Worm (Caenorhabditis elegans) whole organism, L1 larva: ENCODE measurements around the gene bgal-1.

Source experiments
- C16A3.4 ChIP-seq: fragments of 150-350 bp; optimal IDR thresholded peaks from 2 replicates; lab custom pipeline; 2014; ENCODE audit warnings: missing biosample characterization, missing genetic modification characterization
- blmp-1 ChIP-seq: fragments of 150-350 bp; optimal IDR thresholded peaks from 2 replicates; lab custom pipeline; 2014; ENCODE audit warnings: missing biosample characterization, missing genetic modification characterization
- ceh-63 ChIP-seq: fragments of 200-800 bp; sonication (Bioruptor generic); optimal IDR thresholded peaks from 2 replicates; lab custom pipeline; 2018; ENCODE audit warnings: mild to moderate bottlenecking, missing genetic modification characterization, missing compliant biosample characterization
- ceh-8 ChIP-seq: fragments of 200-800 bp; sonication (Bioruptor generic); optimal IDR thresholded peaks from 2 replicates; lab custom pipeline; 2018; ENCODE audit warnings: mild to moderate bottlenecking, missing genetic modification characterization, moderate library complexity, missing compliant biosample characterization
- dsc-1 ChIP-seq: sonication (generic microtip); optimal IDR thresholded peaks from 2 replicates; lab custom pipeline; 2016; ENCODE audit warnings: mild to moderate bottlenecking, missing genetic modification characterization, missing compliant biosample characterization
- efl-1 ChIP-seq, 4 experiments: fragments of 150-350 bp; optimal IDR thresholded peaks in 3 of 4; peaks in 1 of 4; 1 replicate in 1 of 4; 2 replicates in 3 of 4; lab custom pipeline; 2014; ENCODE audit warnings: missing biosample characterization in 2 of 4, missing genetic modification characterization in 2 of 4, missing genetic modification reagents in 2 of 4
- egl-27 ChIP-seq, 2 experiments: fragments of 150-350 bp in 1 of 2; sonication (generic microtip); optimal IDR thresholded peaks; 3 replicates each; lab custom pipeline; 2017 to 2018; ENCODE audit warnings: missing biosample characterization in 2 of 2, missing genetic modification characterization in 2 of 2, missing genetic modification reagents in 2 of 2
- elt-2 ChIP-seq: sonication (generic microtip); optimal IDR thresholded peaks from 2 replicates; lab custom pipeline; 2016; ENCODE audit warnings: missing genetic modification characterization, mild to moderate bottlenecking, inconsistent platforms, missing compliant biosample characterization, missing genetic modification reagents
- elt-3 ChIP-seq, 6 experiments: fragments of 150-350 bp in 1 of 6; sonication (generic microtip); optimal IDR thresholded peaks; 2 replicates each; lab custom pipeline; 2017 to 2018; ENCODE audit warnings: missing biosample characterization in 6 of 6, missing genetic modification characterization in 6 of 6, inconsistent platforms in 1 of 6
- fkh-4 ChIP-seq: sonication (generic microtip); optimal IDR thresholded peaks from 2 replicates; lab custom pipeline; 2016; ENCODE audit warnings: missing compliant biosample characterization, missing genetic modification characterization, borderline replicate concordance
- fkh-8 ChIP-seq: sonication (generic microtip); optimal IDR thresholded peaks from 2 replicates; lab custom pipeline; 2016; ENCODE audit warnings: mild to moderate bottlenecking, missing genetic modification characterization, missing compliant biosample characterization
- hlh-4 ChIP-seq: sonication (generic microtip); optimal IDR thresholded peaks from 2 replicates; lab custom pipeline; 2016; ENCODE audit warnings: mild to moderate bottlenecking, missing genetic modification characterization, missing compliant biosample characterization
- irx-1 ChIP-seq: sonication (generic microtip); optimal IDR thresholded peaks from 2 replicates; lab custom pipeline; 2016; ENCODE audit warnings: missing genetic modification characterization, missing compliant biosample characterization
- jun-1 ChIP-seq: fragments of 150-350 bp; optimal IDR thresholded peaks from 2 replicates; lab custom pipeline; 2014; ENCODE audit warnings: missing biosample characterization, missing genetic modification reagents, missing genetic modification characterization
- lin-13 ChIP-seq: fragments of 150-350 bp; optimal IDR thresholded peaks from 2 replicates; lab custom pipeline; 2014; ENCODE audit warnings: missing biosample characterization, missing genetic modification reagents, missing genetic modification characterization
- lin-14 ChIP-seq: fragments of 200-800 bp; sonication (Bioruptor generic); optimal IDR thresholded peaks from 2 replicates; lab custom pipeline; 2018; ENCODE audit warnings: mild to moderate bottlenecking, missing genetic modification characterization, moderate library complexity, missing compliant biosample characterization
- lin-15B ChIP-seq: fragments of 150-350 bp; sonication (generic microtip); optimal IDR thresholded peaks from 3 replicates; lab custom pipeline; 2014; ENCODE audit warnings: missing biosample characterization, missing genetic modification characterization
- nhr-12 ChIP-seq: sonication (generic microtip); optimal IDR thresholded peaks from 2 replicates; lab custom pipeline; 2017; ENCODE audit warnings: missing biosample characterization, missing genetic modification characterization
- nhr-19 ChIP-seq: fragments of 200-800 bp; sonication (Bioruptor generic); conservative IDR thresholded peaks from 2 replicates; pipeline ENCODE4 v1.3.6; 2022; ENCODE audit warnings: missing genetic modification characterization, missing compliant biosample characterization
- nhr-20 ChIP-seq: sonication (generic microtip); optimal IDR thresholded peaks from 2 replicates; lab custom pipeline; 2016; ENCODE audit warnings: mild to moderate bottlenecking, missing genetic modification characterization, missing compliant biosample characterization
- nhr-237 ChIP-seq: fragments of 150-350 bp; optimal IDR thresholded peaks from 2 replicates; lab custom pipeline; 2014; ENCODE audit warnings: missing biosample characterization, missing genetic modification characterization
- nhr-71 ChIP-seq: sonication (generic microtip); optimal IDR thresholded peaks from 2 replicates; lab custom pipeline; 2016; ENCODE audit warnings: mild to moderate bottlenecking, missing genetic modification characterization, moderate library complexity, missing compliant biosample characterization
- nhr-77 ChIP-seq: fragments of 150-350 bp; optimal IDR thresholded peaks from 2 replicates; lab custom pipeline; 2014; ENCODE audit warnings: missing biosample characterization, missing genetic modification characterization
- nhr-85 ChIP-seq: sonication (generic microtip); peaks from one replicate; lab custom pipeline; 2016; ENCODE audit warnings: missing genetic modification characterization, inconsistent platforms, missing compliant biosample characterization
- nhr-90 ChIP-seq: sonication (generic microtip); optimal IDR thresholded peaks from 2 replicates; lab custom pipeline; 2016; ENCODE audit warnings: mild to moderate bottlenecking, missing genetic modification characterization, missing compliant biosample characterization; ENCODE audit not compliant: poor library complexity
- pax-3 ChIP-seq: fragments of 200-800 bp; sonication (Bioruptor generic); optimal IDR thresholded peaks from 2 replicates; lab custom pipeline; 2018; ENCODE audit warnings: mild to moderate bottlenecking, missing genetic modification characterization, moderate library complexity, missing compliant biosample characterization
- rnt-1 ChIP-seq: sonication (generic microtip); optimal IDR thresholded peaks from 2 replicates; lab custom pipeline; 2016; ENCODE audit warnings: mild to moderate bottlenecking, missing genetic modification characterization, moderate library complexity, missing compliant biosample characterization
- skn-1 ChIP-seq: fragments of 150-350 bp; optimal IDR thresholded peaks from 2 replicates; lab custom pipeline; 2014; ENCODE audit warnings: missing biosample characterization, missing genetic modification characterization
- snpc-4 ChIP-seq: fragments of 150-350 bp; optimal IDR thresholded peaks from 2 replicates; lab custom pipeline; 2014; ENCODE audit warnings: missing biosample characterization, missing genetic modification characterization
- tbx-2 ChIP-seq: sonication (generic microtip); optimal IDR thresholded peaks from 2 replicates; lab custom pipeline; 2016; ENCODE audit warnings: missing genetic modification characterization, missing compliant biosample characterization
- unc-130 ChIP-seq: fragments of 150-350 bp; optimal IDR thresholded peaks from 2 replicates; lab custom pipeline; 2017; ENCODE audit warnings: missing biosample characterization, missing genetic modification characterization, inconsistent platforms
- unc-62 ChIP-seq: fragments of 150-350 bp; optimal IDR thresholded peaks from 2 replicates; lab custom pipeline; 2014; ENCODE audit warnings: missing biosample characterization, missing genetic modification reagents, missing genetic modification characterization
- unc-98 ChIP-seq: fragments of 200-800 bp; sonication (Bioruptor generic); IDR thresholded peaks from 2 replicates; pipeline ENCODE4 v1.3.6; 2022; ENCODE audit warnings: missing genetic modification characterization, missing compliant biosample characterization
- vab-15 ChIP-seq: sonication (generic microtip); optimal IDR thresholded peaks from 2 replicates; lab custom pipeline; 2017; ENCODE audit warnings: missing genotype, mild to moderate bottlenecking, missing genetic modification characterization, missing compliant biosample characterization
- xbp-1 ChIP-seq: sonication (generic microtip); optimal IDR thresholded peaks from 2 replicates; lab custom pipeline; 2016; ENCODE audit warnings: missing genetic modification characterization, missing compliant biosample characterization
- zip-4 ChIP-seq: fragments of 200-800 bp; sonication (Bioruptor generic); optimal IDR thresholded peaks from 2 replicates; lab custom pipeline; 2018; ENCODE audit warnings: mild to moderate bottlenecking, missing genetic modification characterization, moderate library complexity, missing compliant biosample characterization
- ztf-4 ChIP-seq: fragments of 150-350 bp; optimal IDR thresholded peaks from 2 replicates; lab custom pipeline; 2014; ENCODE audit warnings: missing biosample characterization, missing genetic modification characterization

bgal-1 gene

DNA sequence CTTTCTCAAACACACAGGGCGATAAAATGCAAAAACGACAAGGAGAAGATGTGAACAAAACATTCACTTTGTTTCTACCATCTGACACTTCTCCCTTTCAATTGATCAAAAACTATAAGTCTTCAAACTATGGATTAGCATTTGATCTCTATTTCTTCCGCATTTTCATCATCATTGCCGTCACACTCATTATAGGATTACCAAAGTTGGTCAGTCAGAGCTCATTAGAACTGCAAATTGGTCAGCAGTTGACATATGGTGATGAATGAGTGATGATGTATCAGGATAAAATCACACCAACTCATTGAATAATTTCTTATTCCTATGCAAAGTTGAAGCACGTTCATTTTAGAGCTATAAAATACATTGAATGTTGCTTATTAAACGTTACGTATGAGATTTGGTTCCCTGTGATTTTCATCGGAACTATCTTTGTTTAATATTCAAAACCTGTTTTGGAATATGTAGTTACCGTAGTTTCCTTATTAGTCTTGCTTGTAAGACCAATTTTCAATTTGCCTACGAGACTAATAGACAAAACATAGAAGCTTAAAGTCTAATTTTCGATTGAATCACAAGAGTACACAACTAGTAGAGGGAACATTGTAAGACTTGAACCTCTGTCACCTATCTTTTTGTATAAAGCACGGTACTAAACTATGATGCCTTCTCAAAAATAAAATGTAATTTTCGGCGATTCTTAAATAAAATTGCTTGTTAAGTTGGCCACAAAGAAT lies 16.2 kb downstream of the bgal-1 start:
- TF ChIP-seq pax-3 (tag; lab: Kevin White, UChicago) (peak; percentile 17), blmp-1 (tag; lab: Kevin White, UChicago) (peak; percentile 40), dsc-1 (tag; lab: Kevin White, UChicago) (peak; percentile 95), snpc-4 (tag; lab: Kevin White, UChicago) (no peak), nhr-19 (GFP tag; lab: Robert Waterston, UW) (no peak), fkh-8 (tag; lab: Kevin White, UChicago) (peak; percentile 44), ceh-8 (peak; percentile 32)
- TF ChIP-seq, all 84 proteins: peak for 5

DNA sequence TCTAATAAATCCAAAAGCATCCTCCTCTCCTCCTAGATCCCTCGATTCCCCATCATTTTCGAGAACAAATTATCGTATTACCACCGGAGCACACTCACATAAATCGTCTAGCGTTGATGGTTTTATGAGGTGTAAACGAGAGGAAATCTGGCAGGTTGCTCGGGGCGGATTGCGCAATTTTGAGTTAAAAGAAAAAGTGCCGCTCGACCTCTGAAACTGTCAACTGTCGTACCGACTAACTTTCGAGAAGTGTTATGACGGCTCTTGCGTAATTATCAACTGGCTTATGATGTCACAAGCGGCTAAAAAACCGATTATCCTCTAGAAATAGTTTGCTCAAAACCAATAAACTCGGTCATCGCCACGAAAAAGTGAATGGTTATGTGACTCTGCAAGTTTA lies 19.4 kb downstream of the bgal-1 start:
- TF ChIP-seq nhr-71 (tag; lab: Kevin White, UChicago) (no peak), fkh-4 (tag; lab: Kevin White, UChicago) (no peak), rnt-1 (no peak), xbp-1 (no peak), egl-27 (tag; optimal IDR thresholded peaks at IDR 0.05; lab: Kevin White, UChicago) (no peak), elt-3 (tag; optimal IDR thresholded peaks at IDR 0.05; lab: Kevin White, UChicago) (no peak), tbx-2 (tag; lab: Kevin White, UChicago) (no peak), lin-14 (GFP tag; lab: Kevin White, UChicago) (no peak), irx-1 (tag; lab: Kevin White, UChicago) (no peak), vab-15 (tag; lab: Kevin White, UChicago) (no peak)
- TF ChIP-seq, all 84 proteins: peak for 0

DNA sequence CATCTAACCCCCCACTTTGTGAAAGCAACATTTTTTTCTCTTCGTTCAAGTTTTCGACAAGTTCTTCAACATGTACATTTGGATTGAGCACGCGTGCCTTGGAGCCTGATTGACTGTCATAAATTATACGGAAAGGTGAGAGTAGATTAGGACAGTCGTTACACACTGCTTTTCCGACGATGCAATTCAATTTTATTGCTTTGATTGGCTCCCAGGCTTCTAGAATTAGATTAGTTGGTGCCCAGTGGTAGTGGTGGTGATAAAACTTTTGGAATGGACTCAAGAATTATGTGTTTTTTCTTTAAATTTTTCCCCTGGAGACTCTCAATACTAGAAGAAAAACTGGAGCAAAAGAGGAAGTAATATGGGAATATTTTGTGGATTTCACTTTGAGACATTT lies 21.4 kb downstream of the bgal-1 start:
- TF ChIP-seq irx-1 (tag; lab: Kevin White, UChicago) (no peak), C16A3.4 (tag; lab: Kevin White, UChicago) (no peak), lin-15B (tag; lab: Kevin White, UChicago) (no peak), unc-130 (tag; lab: Kevin White, UChicago) (no peak), pax-3 (tag; lab: Kevin White, UChicago) (no peak), zip-4 (GFP tag; lab: Kevin White, UChicago) (no peak), nhr-12 (tag; lab: Kevin White, UChicago) (no peak), unc-62 (GFP tag; lab: Kevin White, UChicago) (no peak), nhr-85 (tag; lab: Kevin White, UChicago) (no peak), lin-13 (GFP tag; lab: Kevin White, UChicago) (no peak), nhr-90 (tag; lab: Kevin White, UChicago) (no peak), nhr-20 (tag; lab: Kevin White, UChicago) (no peak), jun-1 (tag; lab: Kevin White, UChicago) (no peak), snpc-4 (tag; lab: Kevin White, UChicago) (no peak), fkh-8 (tag; lab: Kevin White, UChicago) (no peak), nhr-237 (tag; lab: Kevin White, UChicago) (no peak), unc-98 (no peak), nhr-77 (tag; lab: Kevin White, UChicago) (no peak), ceh-63 (GFP tag; lab: Kevin White, UChicago) (no peak)

DNA sequence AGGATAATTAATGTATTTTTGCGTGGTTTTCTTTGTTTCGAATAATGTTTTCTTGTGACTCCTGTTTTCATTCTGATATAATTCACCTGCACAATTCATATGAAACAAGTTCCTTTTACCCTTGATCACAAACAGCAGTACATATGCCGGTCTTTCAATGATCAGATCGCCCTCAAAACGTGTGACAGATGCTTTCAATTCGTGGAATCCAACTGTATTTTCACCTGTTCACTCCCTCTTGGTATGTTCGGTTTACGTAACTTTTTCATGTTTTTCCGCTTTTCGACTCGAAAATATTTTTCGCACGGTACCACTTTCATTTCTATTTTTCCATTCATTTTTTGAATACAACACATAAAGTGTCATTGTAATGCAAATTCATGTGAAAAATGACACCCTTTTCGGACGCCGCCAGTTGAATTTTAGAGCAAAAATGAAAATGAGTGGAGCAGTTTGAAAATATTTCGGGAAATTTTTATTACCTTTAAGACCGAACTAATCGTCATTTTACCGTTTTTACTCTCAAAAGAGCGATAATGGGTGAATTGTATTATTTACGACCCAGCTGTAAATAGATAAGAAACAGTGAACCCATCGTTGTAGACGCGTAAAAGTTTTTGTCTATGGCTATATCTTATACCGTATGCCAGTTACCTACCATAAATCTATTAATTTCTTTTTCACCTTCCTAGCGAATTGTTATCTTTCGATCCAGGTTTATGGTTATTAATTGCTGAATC lies 23.8 kb downstream of the bgal-1 start, which contains the start of gene K10D6.4:
Gene K10D6.4 (plus strand): TSS at position 100 of the 740 bp plus-strand sequence.
- TF ChIP-seq hlh-4 (tag; lab: Kevin White, UChicago) (peak; percentile 99), skn-1 (tag; lab: Kevin White, UChicago) (no peak), nhr-71 (tag; lab: Kevin White, UChicago) (peak; percentile 17), elt-2 (tag; lab: Kevin White, UChicago) (peak; percentile 50), ztf-4 (tag; lab: Kevin White, UChicago) (no peak), efl-1 (optimal IDR thresholded peaks at IDR 0.05; lab: Kevin White, UChicago) (no peak), efl-1 (GFP tag; optimal IDR thresholded peaks at IDR 0.05 in 1 of 2; lab: Kevin White, UChicago) (peak in 1 of 2 experiments; percentile 47), fkh-8 (tag; lab: Kevin White, UChicago) (peak; percentile 8)
